Fruit fly (Drosophila melanogaster) ovary, adult (tissue): Measurements from ENCODE around the gene Cpr67Fa2.

Experiments used
- CG17801 ChIP-seq: fragments of 200-800 bp; optimal IDR thresholded peaks from 2 replicates; lab custom pipeline; 2019; ENCODE audit warnings: missing biosample characterization, mild to moderate bottlenecking, missing genetic modification characterization, moderate library complexity; ENCODE audit not compliant: partially characterized antibody

Cpr67Fa2 gene

dm6 chr3L:10891414-10891813 lies at the start of gene Cpr67Fa2:
TSS of gene Cpr67Fa2 (plus strand) at chr3L:10891714.
- TF ChIP-seq CG17801 (GFP tag; lab: Kevin White, UChicago) = no peak

- TF ChIP-seq CG17801 (GFP tag; lab: Kevin White, UChicago) = no peak
These were observed 49.6 kb upstream of the Cpr67Fa2 start for dm6 chr3L:10841905-10842304.

dm6 chr3L:10842830-10843229 lies 48.7 kb upstream of the Cpr67Fa2 start:
- TF ChIP-seq CG17801 (GFP tag; lab: Kevin White, UChicago) = no peak

- no peak for TF ChIP-seq CG17801 (GFP tag; lab: Kevin White, UChicago)
These were observed 48.2 kb upstream of the Cpr67Fa2 start for dm6 chr3L:10843273-10843672.

dm6 chr3L:10843685-10844084 lies 47.8 kb upstream of the Cpr67Fa2 start:
- TF ChIP-seq CG17801 (GFP tag; lab: Kevin White, UChicago) = no peak

dm6 chr3L:10844548-10845530 lies 46.7 kb upstream of the Cpr67Fa2 start:
- TF ChIP-seq CG17801 (GFP tag; lab: Kevin White, UChicago) = no peak

- no peak for TF ChIP-seq CG17801 (GFP tag; lab: Kevin White, UChicago)
These were observed 45.8 kb upstream of the Cpr67Fa2 start for dm6 chr3L:10845758-10846157.

dm6 chr3L:10847790-10848492 lies 43.6 kb upstream of the Cpr67Fa2 start:
- no peak for TF ChIP-seq CG17801 (GFP tag; lab: Kevin White, UChicago)

dm6 chr3L:10848712-10849377 lies 42.7 kb upstream of the Cpr67Fa2 start:
- TF ChIP-seq CG17801 (GFP tag; lab: Kevin White, UChicago) = no peak

- TF ChIP-seq CG17801 (GFP tag; lab: Kevin White, UChicago) = no peak
These were observed 41.8 kb upstream of the Cpr67Fa2 start for dm6 chr3L:10849620-10850302.

- TF ChIP-seq CG17801 (GFP tag; lab: Kevin White, UChicago) = no peak
These were observed 40.3 kb upstream of the Cpr67Fa2 start for dm6 chr3L:10851107-10851762.

- TF ChIP-seq CG17801 (GFP tag; lab: Kevin White, UChicago) = no peak
These were observed 39.6 kb upstream of the Cpr67Fa2 start for dm6 chr3L:10851853-10852346.

- peak; percentile 82 for TF ChIP-seq CG17801 (GFP tag; lab: Kevin White, UChicago)
These were observed 39.0 kb upstream of the Cpr67Fa2 start for dm6 chr3L:10852347-10853130.
